Worm (Caenorhabditis elegans) whole organism, midembryonic: ENCODE measurements around the gene B0302.5.

ENCODE experiments used
- T22C8.4 ChIP-seq: fragments of 200-800 bp; sonication (Bioruptor generic); IDR thresholded peaks from 2 replicates; pipeline ENCODE4 v1.3.6; 2022; ENCODE audit warnings: missing genetic modification characterization, missing compliant biosample characterization
- cog-1 ChIP-seq: sonication (generic microtip); optimal IDR thresholded peaks from 2 replicates; lab custom pipeline; 2016; ENCODE audit warnings: missing genetic modification characterization, missing compliant biosample characterization
- med-1 ChIP-seq: sonication (generic microtip); optimal IDR thresholded peaks from 2 replicates; lab custom pipeline; 2017; ENCODE audit warnings: missing genetic modification characterization, mild to moderate bottlenecking, missing compliant biosample characterization, antibody characterized with exemption, missing genetic modification reagents; ENCODE audit not compliant: insufficient read depth
- tab-1 ChIP-seq: fragments of 200-800 bp; sonication (Bioruptor generic); IDR thresholded peaks from 2 replicates; pipeline ENCODE4 v1.3.6; 2022; ENCODE audit warnings: missing genetic modification characterization, missing compliant biosample characterization
- ztf-23 ChIP-seq: fragments of 200-800 bp; sonication (Bioruptor generic); IDR thresholded peaks from 2 replicates; pipeline ENCODE4 v1.3.6; 2022; ENCODE audit warnings: missing genetic modification reagents, missing genetic modification characterization, missing compliant biosample characterization

- no peak for TF ChIP-seq tab-1
- no peak for TF ChIP-seq T22C8.4 (GFP tag; lab: Robert Waterston, UW)
- TF ChIP-seq med-1 (GFP tag; lab: Kevin White, UChicago), result no peak
- no peak for TF ChIP-seq cog-1 (tag; lab: Kevin White, UChicago)
- no peak for TF ChIP-seq ztf-23 (GFP tag; lab: Robert Waterston, UW)
These were observed 10.9 kb upstream of the B0302.5 start for ce11 chrX:17205853-17206252.
